Worm (Caenorhabditis elegans) whole organism, midembryonic: ENCODE data around the gene Y37H2A.11.

ENCODE experiments used
- T22C8.4 ChIP-seq: fragments of 200-800 bp; sonication (Bioruptor generic); IDR thresholded peaks from 2 replicates; pipeline ENCODE4 v1.3.6; 2022; ENCODE audit warnings: missing genetic modification characterization, missing compliant biosample characterization
- cog-1 ChIP-seq: sonication (generic microtip); optimal IDR thresholded peaks from 2 replicates; lab custom pipeline; 2016; ENCODE audit warnings: missing genetic modification characterization, missing compliant biosample characterization
- flt-1 ChIP-seq: fragments of 200-800 bp; sonication (Bioruptor generic); IDR thresholded peaks from 2 replicates; pipeline ENCODE4 v1.3.6; 2022; ENCODE audit warnings: missing genetic modification characterization, missing compliant biosample characterization
- klf-2 ChIP-seq: fragments of 200-800 bp; sonication (Bioruptor generic); conservative IDR thresholded peaks from 2 replicates; pipeline ENCODE4 v1.3.6; 2022; ENCODE audit warnings: missing genetic modification reagents, missing genetic modification characterization, missing compliant biosample characterization
- med-1 ChIP-seq: sonication (generic microtip); optimal IDR thresholded peaks from 2 replicates; lab custom pipeline; 2017; ENCODE audit warnings: missing genetic modification characterization, mild to moderate bottlenecking, missing compliant biosample characterization, antibody characterized with exemption, missing genetic modification reagents; ENCODE audit not compliant: insufficient read depth
- ref-1 ChIP-seq: fragments of 200-800 bp; sonication (Bioruptor generic); conservative IDR thresholded peaks from 2 replicates; pipeline ENCODE4 v1.3.6; 2022; ENCODE audit warnings: missing genetic modification reagents, missing genetic modification characterization, missing compliant biosample characterization
- tab-1 ChIP-seq: fragments of 200-800 bp; sonication (Bioruptor generic); IDR thresholded peaks from 2 replicates; pipeline ENCODE4 v1.3.6; 2022; ENCODE audit warnings: missing genetic modification characterization, missing compliant biosample characterization
- ztf-23 ChIP-seq: fragments of 200-800 bp; sonication (Bioruptor generic); IDR thresholded peaks from 2 replicates; pipeline ENCODE4 v1.3.6; 2022; ENCODE audit warnings: missing genetic modification reagents, missing genetic modification characterization, missing compliant biosample characterization
- ztf-29 ChIP-seq: fragments of 200-800 bp; sonication (Bioruptor generic); IDR thresholded peaks from 2 replicates; pipeline ENCODE4 v1.3.6; 2022; ENCODE audit warnings: missing genetic modification reagents, missing genetic modification characterization, missing compliant biosample characterization

The Y37H2A.11 gene

DNA sequence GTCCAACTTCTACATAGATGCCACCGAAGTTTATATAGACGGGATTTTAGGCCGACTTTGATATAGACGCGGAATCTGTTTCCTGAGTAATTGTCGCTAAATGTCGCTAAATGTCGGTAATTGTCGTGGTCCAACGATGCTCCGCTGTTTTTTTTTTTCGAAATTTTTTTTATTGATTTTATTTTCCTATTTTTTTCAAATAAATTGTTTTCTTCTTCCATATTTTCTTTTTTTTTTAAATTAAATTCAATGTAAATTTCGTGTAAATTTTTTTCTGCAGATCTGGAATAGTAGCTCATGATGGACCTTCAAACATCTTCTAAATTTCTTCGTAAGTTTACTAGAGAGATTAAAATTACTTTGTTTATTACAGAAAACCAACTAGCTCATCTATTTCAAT lies 43.6 kb downstream of the Y37H2A.11 start, which contains the start of gene C31G12.3:
C31G12.3 (plus strand) TSS at position 301 of the 400 bp plus-strand sequence.
- TF ChIP-seq med-1 (GFP tag; lab: Kevin White, UChicago), result no peak
- TF ChIP-seq cog-1, result no peak
- no peak for TF ChIP-seq tab-1
- no peak for TF ChIP-seq flt-1 (GFP tag; lab: Robert Waterston, UW)
- no peak for TF ChIP-seq klf-2 (GFP tag; lab: Robert Waterston, UW)
- no peak for TF ChIP-seq T22C8.4 (GFP tag; lab: Robert Waterston, UW)
- no peak for TF ChIP-seq ref-1
- no peak for TF ChIP-seq ztf-29 (GFP tag; lab: Robert Waterston, UW)
- no peak for TF ChIP-seq ztf-23

DNA sequence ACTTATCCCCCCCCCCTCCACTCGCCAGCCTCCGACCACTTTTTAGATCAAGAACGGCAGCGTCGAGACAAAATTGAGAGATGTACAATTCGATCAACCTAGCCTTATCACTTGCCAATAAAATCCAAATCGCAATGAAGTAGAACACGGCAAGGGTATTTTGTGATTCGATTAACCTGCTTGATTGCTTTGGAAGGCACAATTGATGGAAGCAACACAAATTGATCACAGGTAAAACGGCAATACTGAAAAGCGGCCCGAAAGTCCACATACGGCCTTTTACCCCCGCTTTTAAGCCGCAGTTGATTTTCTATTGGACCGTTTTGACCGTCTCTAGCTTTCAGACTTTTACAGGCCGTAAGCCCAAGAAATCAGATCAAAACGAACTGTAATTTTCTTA lies 47.1 kb downstream of the Y37H2A.11 start, which contains the start of gene clec-245:
clec-245 (minus strand) TSS at position 101 of the 400 bp plus-strand sequence.
- no peak for TF ChIP-seq T22C8.4 (GFP tag; lab: Robert Waterston, UW)
- TF ChIP-seq ref-1, result no peak
- no peak for TF ChIP-seq ztf-29 (GFP tag; lab: Robert Waterston, UW)
- TF ChIP-seq ztf-23, result no peak
- TF ChIP-seq flt-1 (GFP tag; lab: Robert Waterston, UW), result no peak
- no peak for TF ChIP-seq klf-2 (GFP tag; lab: Robert Waterston, UW)
- no peak for TF ChIP-seq tab-1
- no peak for TF ChIP-seq cog-1
- no peak for TF ChIP-seq med-1 (GFP tag; lab: Kevin White, UChicago)

DNA sequence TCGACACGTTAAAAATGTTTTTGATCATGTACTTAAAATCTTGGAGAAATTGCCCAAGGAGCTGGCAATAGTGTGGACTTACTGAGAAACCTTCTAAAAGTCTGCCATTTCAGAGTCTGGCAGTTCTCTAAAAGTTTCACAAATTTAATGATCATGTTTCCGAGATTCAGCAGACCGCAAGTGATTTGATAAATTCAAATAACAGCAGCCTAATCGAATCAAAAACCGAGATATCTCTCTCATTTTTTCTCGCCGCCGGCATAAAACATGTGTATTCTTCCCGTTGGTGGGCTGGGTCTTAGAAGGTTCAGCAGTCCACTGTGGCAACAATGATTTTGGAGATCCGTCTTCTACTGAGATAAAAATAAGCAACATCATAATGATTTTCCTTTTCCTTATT lies 47.9 kb downstream of the Y37H2A.11 start, which contains the start of gene clec-246:
clec-246 (plus strand) TSS at position 301 of the 400 bp plus-strand sequence.
- no peak for TF ChIP-seq T22C8.4 (GFP tag; lab: Robert Waterston, UW)

DNA sequence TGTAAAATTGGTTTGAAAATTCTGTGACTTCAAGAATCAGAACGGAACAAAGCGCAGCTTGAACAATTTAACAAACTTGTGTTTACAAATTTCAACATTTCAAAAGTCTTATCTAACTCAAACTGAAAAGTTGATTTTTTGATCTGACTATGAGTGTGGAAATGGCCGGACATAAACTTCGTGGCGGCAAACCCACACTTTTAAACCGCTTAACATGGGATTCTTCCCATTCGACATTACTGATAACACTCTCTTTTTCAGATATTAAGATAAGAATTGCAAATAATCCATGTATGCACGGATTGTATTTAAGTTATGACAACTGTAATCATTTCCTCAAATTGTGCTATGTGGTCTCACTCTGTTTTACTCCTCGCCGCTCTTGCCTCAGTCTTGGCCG lies 49.9 kb downstream of the Y37H2A.11 start, which contains the start of gene clec-42:
clec-42 (plus strand) TSS at position 285 of the 400 bp plus-strand sequence.
- TF ChIP-seq ztf-29 (GFP tag; lab: Robert Waterston, UW) (no peak), ref-1 (no peak), klf-2 (GFP tag; lab: Robert Waterston, UW) (no peak), flt-1 (GFP tag; lab: Robert Waterston, UW) (no peak), med-1 (GFP tag; lab: Kevin White, UChicago) (no peak), T22C8.4 (GFP tag; lab: Robert Waterston, UW) (no peak), ztf-23 (no peak), cog-1 (no peak), tab-1 (no peak)
